Worm (Caenorhabditis elegans) whole organism, L1 larva: ENCODE measurements around the gene sri-36.

ENCODE experiments used
- C34B4.2 ChIP-seq: sonication (generic microtip); optimal IDR thresholded peaks from 2 replicates; lab custom pipeline; 2017; ENCODE audit warnings: mild to moderate bottlenecking, missing genetic modification characterization, missing compliant biosample characterization
- alr-1 ChIP-seq: fragments of 200-800 bp; sonication (Bioruptor generic); optimal IDR thresholded peaks from 2 replicates; lab custom pipeline; 2018; ENCODE audit warnings: borderline replicate concordance, mild to moderate bottlenecking, missing genetic modification characterization, missing compliant biosample characterization
- aly-2 ChIP-seq: fragments of 150-350 bp; optimal IDR thresholded peaks from 2 replicates; lab custom pipeline; 2014; ENCODE audit warnings: missing biosample characterization, missing genetic modification characterization
- ama-1 ChIP-seq: fragments of 150-350 bp; optimal IDR thresholded peaks from 2 replicates; lab custom pipeline; 2014
- ceh-88 ChIP-seq: fragments of 200-800 bp; sonication (Bioruptor generic); IDR thresholded peaks from 2 replicates; pipeline ENCODE4 v1.3.6; 2022; ENCODE audit warnings: missing genetic modification characterization, missing compliant biosample characterization
- ces-1 ChIP-seq: fragments of 150-350 bp; optimal IDR thresholded peaks from 2 replicates; lab custom pipeline; 2014; ENCODE audit warnings: missing biosample characterization, missing genetic modification reagents, missing genetic modification characterization
- dpl-1 ChIP-seq, 3 experiments: fragments of 150-350 bp in 2 of 3; sonication (generic microtip) in 1 of 3; optimal IDR thresholded peaks; 2 replicates each; lab custom pipeline; 2014 to 2017; ENCODE audit warnings: missing biosample characterization in 3 of 3, missing genetic modification characterization in 3 of 3, missing genetic modification reagents in 3 of 3
- efl-1 ChIP-seq, 4 experiments: fragments of 150-350 bp; optimal IDR thresholded peaks in 3 of 4; peaks in 1 of 4; 1 replicate in 1 of 4; 2 replicates in 3 of 4; lab custom pipeline; 2014; ENCODE audit warnings: missing biosample characterization in 2 of 4, missing genetic modification characterization in 2 of 4, missing genetic modification reagents in 2 of 4
- efl-3 ChIP-seq: fragments of 200-800 bp; sonication (Bioruptor generic); optimal IDR thresholded peaks from 2 replicates; lab custom pipeline; 2018; ENCODE audit warnings: mild to moderate bottlenecking, missing genetic modification characterization, missing compliant biosample characterization
- elt-2 ChIP-seq: sonication (generic microtip); optimal IDR thresholded peaks from 2 replicates; lab custom pipeline; 2016; ENCODE audit warnings: missing genetic modification characterization, mild to moderate bottlenecking, inconsistent platforms, missing compliant biosample characterization, missing genetic modification reagents
- elt-3 ChIP-seq, 6 experiments: fragments of 150-350 bp in 1 of 6; sonication (generic microtip); optimal IDR thresholded peaks; 2 replicates each; lab custom pipeline; 2017 to 2018; ENCODE audit warnings: missing biosample characterization in 6 of 6, missing genetic modification characterization in 6 of 6, inconsistent platforms in 1 of 6
- ets-5 ChIP-seq: fragments of 200-800 bp; sonication (Bioruptor generic); IDR thresholded peaks from 2 replicates; pipeline ENCODE4 v1.3.6; 2022; ENCODE audit warnings: missing genetic modification characterization, missing compliant biosample characterization
- fkh-4 ChIP-seq: sonication (generic microtip); optimal IDR thresholded peaks from 2 replicates; lab custom pipeline; 2016; ENCODE audit warnings: missing compliant biosample characterization, missing genetic modification characterization, borderline replicate concordance
- fos-1 ChIP-seq: fragments of 150-350 bp; optimal IDR thresholded peaks from 2 replicates; lab custom pipeline; 2014; ENCODE audit warnings: missing biosample characterization, missing genetic modification characterization
- irx-1 ChIP-seq: sonication (generic microtip); optimal IDR thresholded peaks from 2 replicates; lab custom pipeline; 2016; ENCODE audit warnings: missing genetic modification characterization, missing compliant biosample characterization
- isw-1 ChIP-seq: fragments of 200-800 bp; sonication (Bioruptor generic); IDR thresholded peaks from 2 replicates; pipeline ENCODE4 v1.3.6; 2022; ENCODE audit warnings: missing genetic modification characterization, missing compliant biosample characterization
- jun-1 ChIP-seq: fragments of 150-350 bp; optimal IDR thresholded peaks from 2 replicates; lab custom pipeline; 2014; ENCODE audit warnings: missing biosample characterization, missing genetic modification reagents, missing genetic modification characterization
- lin-14 ChIP-seq: fragments of 200-800 bp; sonication (Bioruptor generic); optimal IDR thresholded peaks from 2 replicates; lab custom pipeline; 2018; ENCODE audit warnings: mild to moderate bottlenecking, missing genetic modification characterization, moderate library complexity, missing compliant biosample characterization
- lin-15B ChIP-seq: fragments of 150-350 bp; sonication (generic microtip); optimal IDR thresholded peaks from 3 replicates; lab custom pipeline; 2014; ENCODE audit warnings: missing biosample characterization, missing genetic modification characterization
- lin-35 ChIP-seq, 2 experiments: fragments of 150-350 bp; optimal IDR thresholded peaks; 2 replicates each; lab custom pipeline; 2014; ENCODE audit warnings: missing biosample characterization in 2 of 2, missing genetic modification characterization in 2 of 2, missing genetic modification reagents in 2 of 2
- lsy-2 ChIP-seq, 2 experiments: fragments of 150-350 bp; optimal IDR thresholded peaks; 2 replicates each; lab custom pipeline; 2014; ENCODE audit warnings: missing biosample characterization in 2 of 2, missing genetic modification characterization in 2 of 2
- mef-2 ChIP-seq: fragments of 150-350 bp; optimal IDR thresholded peaks from 2 replicates; lab custom pipeline; 2014; ENCODE audit warnings: missing biosample characterization, missing genetic modification characterization
- mep-1 ChIP-seq: fragments of 150-350 bp; optimal IDR thresholded peaks from 2 replicates; lab custom pipeline; 2014; ENCODE audit warnings: missing biosample characterization, missing genetic modification characterization
- nhr-11 ChIP-seq: fragments of 150-350 bp; optimal IDR thresholded peaks from 2 replicates; lab custom pipeline; 2014; ENCODE audit warnings: missing biosample characterization, missing genetic modification characterization
- nhr-12 ChIP-seq: sonication (generic microtip); optimal IDR thresholded peaks from 2 replicates; lab custom pipeline; 2017; ENCODE audit warnings: missing biosample characterization, missing genetic modification characterization
- nhr-19 ChIP-seq: fragments of 200-800 bp; sonication (Bioruptor generic); conservative IDR thresholded peaks from 2 replicates; pipeline ENCODE4 v1.3.6; 2022; ENCODE audit warnings: missing genetic modification characterization, missing compliant biosample characterization
- nhr-20 ChIP-seq: sonication (generic microtip); optimal IDR thresholded peaks from 2 replicates; lab custom pipeline; 2016; ENCODE audit warnings: mild to moderate bottlenecking, missing genetic modification characterization, missing compliant biosample characterization
- nhr-28 ChIP-seq: fragments of 150-350 bp; optimal IDR thresholded peaks from 2 replicates; lab custom pipeline; 2014; ENCODE audit warnings: missing biosample characterization, missing genetic modification characterization
- nhr-77 ChIP-seq: fragments of 150-350 bp; optimal IDR thresholded peaks from 2 replicates; lab custom pipeline; 2014; ENCODE audit warnings: missing biosample characterization, missing genetic modification characterization
- nhr-84 ChIP-seq: sonication (generic microtip); optimal IDR thresholded peaks from 2 replicates; lab custom pipeline; 2017; ENCODE audit warnings: missing biosample characterization, missing genetic modification characterization
- pag-3 ChIP-seq: sonication (generic microtip); optimal IDR thresholded peaks from 2 replicates; lab custom pipeline; 2017; ENCODE audit warnings: missing genetic modification characterization, mild to moderate bottlenecking, missing compliant biosample characterization, antibody characterized with exemption, borderline replicate concordance; ENCODE audit not compliant: insufficient read depth
- pax-3 ChIP-seq: fragments of 200-800 bp; sonication (Bioruptor generic); optimal IDR thresholded peaks from 2 replicates; lab custom pipeline; 2018; ENCODE audit warnings: mild to moderate bottlenecking, missing genetic modification characterization, moderate library complexity, missing compliant biosample characterization
- snu-23 ChIP-seq: sonication (generic microtip); optimal IDR thresholded peaks from 2 replicates; lab custom pipeline; 2016; ENCODE audit warnings: missing genetic modification characterization, missing compliant biosample characterization
- sup-37 ChIP-seq: fragments of 200-800 bp; sonication (Bioruptor generic); optimal IDR thresholded peaks from 2 replicates; lab custom pipeline; 2018; ENCODE audit warnings: mild to moderate bottlenecking, missing genetic modification characterization, missing compliant biosample characterization
- unc-86 ChIP-seq: sonication (generic microtip); optimal IDR thresholded peaks from 2 replicates; lab custom pipeline; 2016; ENCODE audit warnings: missing genetic modification characterization, missing compliant biosample characterization
- unc-98 ChIP-seq: fragments of 200-800 bp; sonication (Bioruptor generic); IDR thresholded peaks from 2 replicates; pipeline ENCODE4 v1.3.6; 2022; ENCODE audit warnings: missing genetic modification characterization, missing compliant biosample characterization
- vab-15 ChIP-seq: sonication (generic microtip); optimal IDR thresholded peaks from 2 replicates; lab custom pipeline; 2017; ENCODE audit warnings: missing genotype, mild to moderate bottlenecking, missing genetic modification characterization, missing compliant biosample characterization
- xbp-1 ChIP-seq: sonication (generic microtip); optimal IDR thresholded peaks from 2 replicates; lab custom pipeline; 2016; ENCODE audit warnings: missing genetic modification characterization, missing compliant biosample characterization
- zag-1 ChIP-seq: fragments of 150-350 bp; optimal IDR thresholded peaks from 2 replicates; lab custom pipeline; 2014; ENCODE audit warnings: missing biosample characterization, missing genetic modification characterization

The sri-36 gene

ce11 chrII:2586861-2587554, 1.6 kb upstream of the sri-36 start, which contains the start of the genes F33H12.7 and sri-39:
TSS of gene F33H12.7 (minus strand) at chrII:2586911.
TSS of gene sri-39 (plus strand) at chrII:2587504.
- TF ChIP-seq nhr-20 (tag; lab: Kevin White, UChicago) = no peak
- TF ChIP-seq elt-2 (tag; lab: Kevin White, UChicago) = peak; percentile 96
- peak; percentile 52 for TF ChIP-seq jun-1 (tag; lab: Kevin White, UChicago)
- TF ChIP-seq efl-1 (optimal IDR thresholded peaks at IDR 0.05; lab: Kevin White, UChicago) = no peak
- peak in 1 of 2 experiments; percentile 74 for TF ChIP-seq efl-1 (GFP tag; optimal IDR thresholded peaks at IDR 0.05 in 1 of 2; lab: Kevin White, UChicago)
- peak in 1 of 2 experiments; percentile 12 for TF ChIP-seq lin-35 (GFP tag; optimal IDR thresholded peaks at IDR 0.05; lab: Kevin White, UChicago)

DNA sequence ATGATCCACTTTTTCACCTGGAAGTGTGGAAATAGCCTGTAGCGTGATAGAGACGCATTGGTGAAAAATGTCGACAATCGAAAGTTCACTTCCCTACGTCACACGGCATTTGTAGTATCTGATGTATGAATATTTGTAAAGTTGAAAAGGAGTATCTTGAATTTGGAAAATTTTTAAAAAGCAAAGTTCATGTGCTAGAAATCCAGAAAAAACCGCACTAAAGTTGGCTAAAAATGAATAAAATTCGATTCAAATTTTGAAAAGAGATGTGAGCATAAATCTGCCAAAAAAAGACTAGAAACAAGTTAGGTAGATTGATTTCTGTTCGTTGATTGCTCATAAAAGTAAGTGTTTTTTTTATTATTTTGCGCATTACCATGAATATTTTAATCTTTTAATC, 2.3 kb downstream of the sri-36 start, which contains the start of gene sri-74:
Gene sri-74 (minus strand): TSS at position 101 of the 400 bp plus-strand sequence.
- no peak for TF ChIP-seq mef-2 (tag; lab: Kevin White, UChicago)
- TF ChIP-seq unc-98 (GFP tag; lab: Robert Waterston, UW) = no peak
- no peak for TF ChIP-seq nhr-11 (tag; lab: Kevin White, UChicago)
- no peak for TF ChIP-seq ama-1 (lab: Kevin White, UChicago)
- TF ChIP-seq nhr-84 (tag; lab: Kevin White, UChicago) = no peak
- TF ChIP-seq lin-15B (tag; lab: Kevin White, UChicago) = no peak
- no peak for TF ChIP-seq sup-37 (GFP tag; lab: Kevin White, UChicago)
- TF ChIP-seq zag-1 (tag; lab: Kevin White, UChicago) = no peak
- TF ChIP-seq lin-14 (GFP tag; lab: Kevin White, UChicago) = no peak
- TF ChIP-seq fkh-4 (tag; lab: Kevin White, UChicago) = no peak

DNA sequence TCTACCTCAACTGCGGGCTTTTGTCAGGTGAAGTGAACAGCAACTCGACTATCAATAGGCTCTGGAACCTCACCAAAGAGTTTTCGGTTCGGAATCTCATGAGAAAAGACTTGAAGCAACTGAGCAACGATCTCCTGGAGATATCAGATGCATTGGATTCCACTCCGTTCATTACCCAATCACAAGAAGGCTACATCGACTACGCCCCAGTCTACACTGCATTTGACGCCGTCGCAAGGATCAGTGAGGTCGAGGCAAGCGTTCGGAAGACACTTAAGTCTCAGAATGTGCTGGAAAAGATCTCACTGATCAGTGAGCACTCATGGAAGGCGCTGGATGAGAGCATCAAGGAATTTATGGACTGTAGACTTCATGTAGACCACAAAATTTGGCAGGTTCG, 7.2 kb downstream of the sri-36 start:
- TF ChIP-seq efl-1 (optimal IDR thresholded peaks at IDR 0.05; lab: Kevin White, UChicago) (no peak), efl-1 (GFP tag; optimal IDR thresholded peaks at IDR 0.05 in 1 of 2; lab: Kevin White, UChicago) (peak in 1 of 2 experiments; percentile 5), isw-1 (GFP tag; lab: Robert Waterston, UW) (no peak)

- peak; percentile 29 for TF ChIP-seq irx-1 (tag; lab: Kevin White, UChicago)
- peak; percentile 23 for TF ChIP-seq efl-3
These were observed 14.9 kb downstream of the sri-36 start for ce11 chrII:2570384-2570964.

- no peak for TF ChIP-seq alr-1 (tag; lab: Kevin White, UChicago)
- peak; percentile 66 for TF ChIP-seq lin-15B (tag; lab: Kevin White, UChicago)
- TF ChIP-seq C34B4.2 = no peak
- TF ChIP-seq sup-37 (GFP tag; lab: Kevin White, UChicago) = peak; percentile 63
- peak; percentile 90 for TF ChIP-seq snu-23
- TF ChIP-seq nhr-12 (tag; lab: Kevin White, UChicago) = no peak
- no peak for TF ChIP-seq lin-14 (GFP tag; lab: Kevin White, UChicago)
- peak; percentile 54 for TF ChIP-seq nhr-11 (tag; lab: Kevin White, UChicago)
- peak; percentile 84 for TF ChIP-seq nhr-19 (GFP tag; lab: Robert Waterston, UW)
- no peak for TF ChIP-seq ets-5 (GFP tag; lab: Robert Waterston, UW)
- TF ChIP-seq efl-1 (optimal IDR thresholded peaks at IDR 0.05; lab: Kevin White, UChicago) = peak; percentile 77 to 83
- TF ChIP-seq efl-1 (GFP tag; optimal IDR thresholded peaks at IDR 0.05 in 1 of 2; lab: Kevin White, UChicago) = peak; percentile 85 to 98
- TF ChIP-seq jun-1 (tag; lab: Kevin White, UChicago) = peak; percentile 12
- no peak for TF ChIP-seq nhr-77 (tag; lab: Kevin White, UChicago)
- peak; percentile 81 for TF ChIP-seq xbp-1
- peak; percentile 80 for TF ChIP-seq unc-86
- TF ChIP-seq pax-3 (tag; lab: Kevin White, UChicago) = peak; percentile 56
- peak; percentile 88 to 94 for TF ChIP-seq lsy-2 (tag; optimal IDR thresholded peaks at IDR 0.05; lab: Kevin White, UChicago)
- peak; percentile 98 for TF ChIP-seq mep-1
- TF ChIP-seq vab-15 (tag; lab: Kevin White, UChicago) = no peak
- TF ChIP-seq ama-1 (lab: Kevin White, UChicago) = no peak
- TF ChIP-seq nhr-28 (tag; lab: Kevin White, UChicago) = no peak
- TF ChIP-seq ces-1 (GFP tag; lab: Kevin White, UChicago) = peak; percentile 17
- peak; percentile 35 for TF ChIP-seq aly-2 (tag; lab: Kevin White, UChicago)
- peak; percentile 51 for TF ChIP-seq fos-1 (tag; lab: Kevin White, UChicago)
- peak in 2 of 6 experiments; percentile 23 to 73 for TF ChIP-seq elt-3 (tag; optimal IDR thresholded peaks at IDR 0.05; lab: Kevin White, UChicago)
- peak; percentile 75 to 87 (median 81) for TF ChIP-seq dpl-1 (GFP tag; optimal IDR thresholded peaks at IDR 0.05; lab: Kevin White, UChicago)
- peak; percentile 69; the same call in 1 of the 2 replicates for TF ChIP-seq ceh-88
- TF ChIP-seq efl-3 = no peak
- no peak for TF ChIP-seq pag-3 (tag; lab: Kevin White, UChicago)
These were observed 20.5 kb downstream of the sri-36 start, which contains the start of gene usp-39 for ce11 chrII:2564899-2565298. TSS of gene usp-39 (plus strand) at chrII:2565275.
